Fruit fly (Drosophila melanogaster) whole organism, embryonic: ENCODE data around the gene tj.
A peak's percentile ranks its signal among the peaks of the same experiment; 100 is the strongest.

Experiments
- Asciz ChIP-seq: fragments of 200-800 bp; sonication (Bioruptor generic); optimal IDR thresholded peaks from 2 replicates; lab custom pipeline; 2017; ENCODE audit warnings: missing biosample characterization, mild to moderate bottlenecking, missing genetic modification characterization, missing genetic modification reagents
- CG10654 ChIP-seq: fragments of 200-800 bp; sonication (Bioruptor generic); optimal IDR thresholded peaks from 2 replicates; lab custom pipeline; 2016; ENCODE audit warnings: missing biosample characterization, missing genetic modification characterization
- CG11085 ChIP-seq: fragments of 200-800 bp; sonication (Bioruptor generic); IDR thresholded peaks from 2 replicates; pipeline ENCODE4 v1.3.6; 2022; ENCODE audit warnings: missing biosample characterization, missing genetic modification characterization
- CG11247 ChIP-seq: fragments of 200-800 bp; sonication (Bioruptor generic); IDR thresholded peaks from 2 replicates; pipeline ENCODE4 v1.3.6; 2022; ENCODE audit warnings: missing biosample characterization, missing genetic modification characterization
- CG11398 ChIP-seq: fragments of 200-800 bp; sonication (Bioruptor generic); optimal IDR thresholded peaks from 2 replicates; lab custom pipeline; 2016; ENCODE audit warnings: missing biosample characterization, missing genetic modification characterization
- CG1233 ChIP-seq: fragments of 200-800 bp; sonication (Bioruptor generic); optimal IDR thresholded peaks from 4 replicates; lab custom pipeline; 2018; ENCODE audit warnings: missing biosample characterization, mild to moderate bottlenecking, missing genetic modification characterization
- CG13123 ChIP-seq: fragments of 200-800 bp; sonication (Bioruptor generic); optimal IDR thresholded peaks from 2 replicates; lab custom pipeline; 2016; ENCODE audit warnings: missing biosample characterization, missing genetic modification characterization
- CG13296 ChIP-seq: fragments of 200-800 bp; sonication (Bioruptor generic); optimal IDR thresholded peaks from 3 replicates; lab custom pipeline; 2018; ENCODE audit warnings: missing biosample characterization, mild to moderate bottlenecking, missing genetic modification characterization
- CG14710 ChIP-seq: fragments of 200-800 bp; sonication (Bioruptor generic); optimal IDR thresholded peaks from 3 replicates; lab custom pipeline; 2019; ENCODE audit warnings: missing biosample characterization, mild to moderate bottlenecking, missing genetic modification characterization, moderate library complexity
- CG17385 ChIP-seq: fragments of 200-800 bp; sonication (Bioruptor generic); optimal IDR thresholded peaks from 3 replicates; lab custom pipeline; 2018; ENCODE audit warnings: missing biosample characterization, mild to moderate bottlenecking, missing genetic modification characterization
- CG18619 ChIP-seq: fragments of 200-800 bp; sonication (Bioruptor generic); optimal IDR thresholded peaks from 3 replicates; lab custom pipeline; 2017; ENCODE audit warnings: missing biosample characterization, mild to moderate bottlenecking, missing genetic modification characterization
- CG32532 ChIP-seq: fragments of 200-800 bp; sonication (Bioruptor generic); IDR thresholded peaks from 2 replicates; pipeline ENCODE4 v1.3.6; 2022; ENCODE audit warnings: missing biosample characterization, missing genetic modification characterization
- CG4617 ChIP-seq: fragments of 200-800 bp; sonication (Bioruptor generic); optimal IDR thresholded peaks from 3 replicates; lab custom pipeline; 2016; ENCODE audit warnings: missing biosample characterization, missing genetic modification characterization, borderline replicate concordance
- CG6791 ChIP-seq: fragments of 200-800 bp; sonication (Bioruptor generic); IDR thresholded peaks from 3 replicates; pipeline ENCODE4 v1.3.6; 2022; ENCODE audit warnings: missing biosample characterization, missing genetic modification characterization; ENCODE audit not compliant: partially characterized antibody
- D19A ChIP-seq: fragments of 200-800 bp; optimal IDR thresholded peaks from 3 replicates; lab custom pipeline; 2019; ENCODE audit warnings: missing biosample characterization, mild to moderate bottlenecking, missing genetic modification characterization, moderate library complexity
- Dad ChIP-seq: fragments of 200-800 bp; sonication (Bioruptor generic); optimal IDR thresholded peaks from 3 replicates; lab custom pipeline; 2016; ENCODE audit warnings: missing biosample characterization, missing genetic modification characterization
- Doc3 ChIP-seq: fragments of 200-800 bp; sonication (Bioruptor generic); IDR thresholded peaks from 3 replicates; pipeline ENCODE4 v1.3.6; 2022; ENCODE audit warnings: missing biosample characterization, missing genetic modification characterization; ENCODE audit not compliant: partially characterized antibody
- Elba2 ChIP-seq: fragments of 200-800 bp; sonication (Bioruptor generic); optimal IDR thresholded peaks from 3 replicates; lab custom pipeline; 2016; ENCODE audit warnings: missing biosample characterization, missing genetic modification characterization
- HLH4C ChIP-seq: fragments of 200-800 bp; sonication (Bioruptor generic); IDR thresholded peaks from 3 replicates; pipeline ENCODE4 v1.3.6; 2022; ENCODE audit warnings: missing biosample characterization, missing genetic modification characterization; ENCODE audit not compliant: partially characterized antibody
- Hey ChIP-seq: fragments of 200-800 bp; sonication (Bioruptor generic); optimal IDR thresholded peaks from 3 replicates; lab custom pipeline; 2018; ENCODE audit warnings: missing biosample characterization, mild to moderate bottlenecking, missing genetic modification characterization
- HmgZ ChIP-seq: fragments of 200-800 bp; sonication (Bioruptor generic); optimal IDR thresholded peaks from 2 replicates; lab custom pipeline; 2018; ENCODE audit warnings: missing biosample characterization, mild to moderate bottlenecking, missing genetic modification characterization
- Hr39 ChIP-seq: fragments of >200 bp; optimal IDR thresholded peaks from 2 replicates; lab custom pipeline; 2017
- NC2β ChIP-seq: fragments of 200-800 bp; sonication (Bioruptor generic); optimal IDR thresholded peaks from 2 replicates; lab custom pipeline; 2016; ENCODE audit warnings: missing biosample characterization, missing genetic modification characterization
- Oaz ChIP-seq: fragments of 200-800 bp; sonication (Bioruptor generic); IDR thresholded peaks from 2 replicates; pipeline ENCODE4 v1.3.6; 2022; ENCODE audit warnings: missing biosample characterization, missing genetic modification characterization
- Ravus ChIP-seq: fragments of 200-800 bp; sonication (Bioruptor generic); IDR thresholded peaks from 2 replicates; pipeline ENCODE4 v1.3.6; 2022; ENCODE audit warnings: missing biosample characterization, missing genetic modification characterization
- Sry-δ ChIP-seq: fragments of 200-800 bp; sonication (Bioruptor generic); optimal IDR thresholded peaks from 2 replicates; lab custom pipeline; 2016; ENCODE audit warnings: missing biosample characterization, missing genetic modification characterization
- amos ChIP-seq: fragments of 200-800 bp; sonication (Bioruptor generic); IDR thresholded peaks from 2 replicates; pipeline ENCODE4 v1.3.6; 2022; ENCODE audit warnings: missing biosample characterization, missing genetic modification characterization; ENCODE audit not compliant: partially characterized antibody
- bbx ChIP-seq: fragments of 200-800 bp; sonication (Bioruptor generic); IDR thresholded peaks from 2 replicates; pipeline ENCODE4 v1.3.6; 2022; ENCODE audit warnings: missing biosample characterization, missing genetic modification characterization; ENCODE audit not compliant: partially characterized antibody
- br ChIP-seq: fragments of >200 bp; optimal IDR thresholded peaks from 2 replicates; lab custom pipeline; 2017
- btn ChIP-seq: fragments of 200-800 bp; sonication (Bioruptor generic); optimal IDR thresholded peaks from 2 replicates; lab custom pipeline; 2016; ENCODE audit warnings: missing biosample characterization, missing genetic modification characterization
- dan ChIP-seq: fragments of 200-800 bp; sonication (Bioruptor generic); IDR thresholded peaks from 2 replicates; pipeline ENCODE4 v1.3.6; 2022; ENCODE audit warnings: missing biosample characterization, missing genetic modification characterization
- fru ChIP-seq: fragments of >200 bp; optimal IDR thresholded peaks from 2 replicates; lab custom pipeline; 2017
- gro ChIP-seq: fragments of 200-800 bp; sonication (Bioruptor generic); optimal IDR thresholded peaks from 2 replicates; lab custom pipeline; 2016; ENCODE audit warnings: missing biosample characterization, missing genetic modification characterization
- gsb ChIP-seq: fragments of 200-800 bp; sonication (Bioruptor generic); IDR thresholded peaks from 2 replicates; pipeline ENCODE4 v1.3.6; 2022; ENCODE audit warnings: missing biosample characterization, missing genetic modification characterization
- maf-S ChIP-seq: fragments of 200-800 bp; sonication (Bioruptor generic); optimal IDR thresholded peaks from 2 replicates; lab custom pipeline; 2016; ENCODE audit warnings: missing biosample characterization, missing genetic modification characterization
- nerfin-2 ChIP-seq: fragments of 200-800 bp; sonication (Bioruptor generic); IDR thresholded peaks from 2 replicates; pipeline ENCODE4 v1.3.6; 2022; ENCODE audit warnings: missing biosample characterization, missing genetic modification characterization; ENCODE audit not compliant: partially characterized antibody
- nmo ChIP-seq: fragments of 200-800 bp; sonication (Bioruptor generic); optimal IDR thresholded peaks from 2 replicates; lab custom pipeline; 2018; ENCODE audit warnings: missing biosample characterization, mild to moderate bottlenecking, missing genetic modification characterization, moderate library complexity
- oc ChIP-seq: fragments of 200-800 bp; sonication (Bioruptor generic); optimal IDR thresholded peaks from 2 replicates; lab custom pipeline; 2018; ENCODE audit warnings: missing biosample characterization, mild to moderate bottlenecking, missing genetic modification characterization, moderate library complexity
- prd ChIP-seq, 3 experiments: fragments of >200 bp in 2 of 3; fragments of 200-800 bp in 1 of 3; sonication (Bioruptor generic) in 1 of 3; optimal IDR thresholded peaks in 2 of 3; IDR thresholded peaks in 1 of 3; 2 replicates in 2 of 3; 3 replicates in 1 of 3; pipeline versions ENCODE4 v1.3.6 to Lab custom; 2017 to 2022; ENCODE audit warnings: missing biosample characterization in 1 of 3, missing genetic modification characterization in 1 of 3
- pros ChIP-seq: fragments of 200-800 bp; sonication (Bioruptor generic); optimal IDR thresholded peaks from 3 replicates; lab custom pipeline; 2019; ENCODE audit warnings: missing biosample characterization, mild to moderate bottlenecking, missing genetic modification characterization, moderate library complexity
- seq ChIP-seq: fragments of 200-800 bp; sonication (Bioruptor generic); IDR thresholded peaks from 2 replicates; pipeline ENCODE4 v1.3.6; 2022; ENCODE audit warnings: missing biosample characterization, missing genetic modification characterization
- sima ChIP-seq: fragments of 200-800 bp; sonication (Bioruptor generic); optimal IDR thresholded peaks from 2 replicates; lab custom pipeline; 2016; ENCODE audit warnings: missing biosample characterization, missing genetic modification characterization
- trh ChIP-seq: fragments of 200-800 bp; sonication (Bioruptor generic); optimal IDR thresholded peaks from 2 replicates; lab custom pipeline; 2016; ENCODE audit warnings: missing biosample characterization, missing genetic modification characterization
- ttk ChIP-seq: fragments of 200-800 bp; sonication (Bioruptor generic); IDR thresholded peaks from 2 replicates; pipeline ENCODE4 v2.1.2; 2022; ENCODE audit warnings: missing biosample characterization, missing genetic modification characterization
- zen2 ChIP-seq: fragments of 200-800 bp; sonication (Bioruptor generic); IDR thresholded peaks from 3 replicates; pipeline ENCODE4 v1.3.6; 2022; ENCODE audit warnings: missing biosample characterization, missing genetic modification characterization; ENCODE audit not compliant: partially characterized antibody

tj gene

DNA sequence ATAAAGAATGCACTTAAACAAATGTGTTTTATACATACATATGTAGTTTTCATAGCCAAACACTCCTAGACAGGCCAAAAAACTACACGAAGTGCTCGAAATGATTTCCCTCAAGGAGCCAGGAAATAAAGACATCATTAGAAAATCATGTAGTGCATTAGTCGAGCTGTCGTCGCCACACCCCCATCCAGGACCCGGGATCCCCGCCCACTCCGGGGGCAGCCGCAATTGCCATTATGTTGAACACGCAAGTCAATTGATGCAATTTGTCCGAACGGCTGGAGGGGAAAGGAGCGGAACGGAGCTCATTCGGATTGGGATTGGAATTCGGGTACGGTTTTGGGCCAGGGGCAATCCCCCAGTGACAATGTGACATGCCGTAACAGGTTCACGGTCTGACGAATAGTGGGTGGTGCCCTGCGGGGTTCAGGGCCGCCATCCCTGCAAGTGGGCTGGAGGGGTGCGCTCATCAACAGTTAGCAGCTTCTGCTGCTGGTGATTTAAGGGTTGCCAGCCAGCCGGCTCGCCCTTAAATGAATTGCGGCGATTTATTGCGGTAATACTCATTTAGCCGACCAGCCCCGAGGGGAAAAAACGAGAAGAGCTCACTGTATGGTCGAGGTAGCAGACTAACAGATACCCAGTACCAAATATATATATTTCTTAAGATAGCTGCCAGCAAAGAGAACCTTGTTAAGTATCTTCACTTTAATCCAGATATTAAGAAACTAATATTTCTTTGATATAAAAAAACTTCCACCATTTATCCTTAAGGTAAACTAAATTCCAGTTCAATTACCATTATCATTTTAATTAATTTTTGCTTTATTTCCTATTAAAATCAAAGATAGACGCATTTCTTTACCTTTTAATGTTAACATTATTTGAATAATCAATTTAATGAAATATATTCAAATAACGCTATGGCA, 16.6 kb downstream of the tj start (continued):
- no peak for TF ChIP-seq CG11085 (GFP tag; lab: Robert Waterston, UW)
- TF ChIP-seq HmgZ (tag; lab: Kevin White, UChicago), result no peak
- TF ChIP-seq CG1233 (GFP tag; lab: Kevin White, UChicago), result no peak
- no peak for TF ChIP-seq fru
- no peak for TF ChIP-seq CG13123 (GFP tag; lab: Kevin White, UChicago)
- TF ChIP-seq sima (GFP tag; lab: Kevin White, UChicago), result no peak
- no peak for TF ChIP-seq CG18619
- peak; percentile 67 for TF ChIP-seq CG6791
- peak; percentile 3 for TF ChIP-seq CG14710
- TF ChIP-seq Asciz (GFP tag; lab: Kevin White, UChicago), result no peak
- no peak for TF ChIP-seq dan (GFP tag; lab: Robert Waterston, UW)
- TF ChIP-seq CG4617 (GFP tag; lab: Kevin White, UChicago), result no peak
- TF ChIP-seq CG32532 (GFP tag; lab: Robert Waterston, UW), result no peak
- no peak for TF ChIP-seq seq (GFP tag; lab: Robert Waterston, UW)
- no peak for TF ChIP-seq maf-S (GFP tag; lab: Kevin White, UChicago)
- no peak for TF ChIP-seq amos
- no peak for TF ChIP-seq Elba2 (GFP tag; lab: Kevin White, UChicago)
- TF ChIP-seq btn (GFP tag; lab: Kevin White, UChicago), result no peak
- TF ChIP-seq nmo, result peak; percentile 32
- peak; percentile 17 for TF ChIP-seq Hey
- TF ChIP-seq Oaz (GFP tag; lab: Robert Waterston, UW), result no peak
- TF ChIP-seq trh, result no peak
- TF ChIP-seq prd (optimal IDR thresholded peaks at IDR 0.05; lab: Kevin White, UChicago), result no peak
- TF ChIP-seq prd (GFP tag; IDR thresholded peaks at IDR 0.05; lab: Robert Waterston, UW), result no peak
- peak; percentile 23; the same call in 1 of the 2 replicates for TF ChIP-seq bbx (GFP tag; lab: Robert Waterston, UW)
- TF ChIP-seq pros, result peak; percentile 26
- no peak for TF ChIP-seq Ravus (GFP tag; lab: Robert Waterston, UW)
- no peak for TF ChIP-seq CG11398 (GFP tag; lab: Kevin White, UChicago)
- TF ChIP-seq gro (GFP tag; lab: Kevin White, UChicago), result no peak
- TF ChIP-seq nerfin-2 (GFP tag; lab: Robert Waterston, UW), result peak; percentile 43; the same call in 1 of the 2 replicates
- TF ChIP-seq Hr39 (lab: Kevin White, UChicago), result peak; percentile 68
- TF ChIP-seq D19A, result peak; percentile 4
- no peak for TF ChIP-seq br (lab: Kevin White, UChicago)
- no peak for TF ChIP-seq CG10654 (GFP tag; lab: Kevin White, UChicago)
- no peak for TF ChIP-seq Sry-δ (GFP tag; lab: Kevin White, UChicago)
- no peak for TF ChIP-seq CG17385 (GFP tag; lab: Kevin White, UChicago)
- no peak for TF ChIP-seq zen2 (GFP tag; lab: Robert Waterston, UW)
- peak; percentile 38; the same call in 1 of the 3 replicates for TF ChIP-seq HLH4C (GFP tag; lab: Robert Waterston, UW)
- TF ChIP-seq Dad (GFP tag; lab: Kevin White, UChicago), result no peak
- TF ChIP-seq oc (tag; lab: Kevin White, UChicago), result no peak
- TF ChIP-seq Doc3 (GFP tag; lab: Robert Waterston, UW), result no peak
- no peak for TF ChIP-seq CG13296 (GFP tag; lab: Kevin White, UChicago)
- 0 out of 2 replicates have a peak, but pooled peaks have one; percentile 35 for TF ChIP-seq CG11247 (GFP tag; lab: Robert Waterston, UW)
- TF ChIP-seq gsb (GFP tag; lab: Robert Waterston, UW), result no peak
- TF ChIP-seq NC2β (GFP tag; lab: Kevin White, UChicago), result no peak
- no peak for TF ChIP-seq ttk
